Worm (Caenorhabditis elegans) whole organism, L1 larva: ENCODE data around the gene F21H7.2.

ENCODE experiments used
- ama-1 ChIP-seq: fragments of 150-350 bp; optimal IDR thresholded peaks from 2 replicates; lab custom pipeline; 2014
- dpl-1 ChIP-seq, 3 experiments: fragments of 150-350 bp in 2 of 3; sonication (generic microtip) in 1 of 3; optimal IDR thresholded peaks; 2 replicates each; lab custom pipeline; 2014 to 2017; ENCODE audit warnings: missing biosample characterization in 3 of 3, missing genetic modification characterization in 3 of 3, missing genetic modification reagents in 3 of 3
- elt-2 ChIP-seq: sonication (generic microtip); optimal IDR thresholded peaks from 2 replicates; lab custom pipeline; 2016; ENCODE audit warnings: missing genetic modification characterization, mild to moderate bottlenecking, inconsistent platforms, missing compliant biosample characterization, missing genetic modification reagents
- lin-13 ChIP-seq: fragments of 150-350 bp; optimal IDR thresholded peaks from 2 replicates; lab custom pipeline; 2014; ENCODE audit warnings: missing biosample characterization, missing genetic modification reagents, missing genetic modification characterization
- lin-35 ChIP-seq, 2 experiments: fragments of 150-350 bp; optimal IDR thresholded peaks; 2 replicates each; lab custom pipeline; 2014; ENCODE audit warnings: missing biosample characterization in 2 of 2, missing genetic modification characterization in 2 of 2, missing genetic modification reagents in 2 of 2
- nhr-237 ChIP-seq: fragments of 150-350 bp; optimal IDR thresholded peaks from 2 replicates; lab custom pipeline; 2014; ENCODE audit warnings: missing biosample characterization, missing genetic modification characterization
- nhr-28 ChIP-seq: fragments of 150-350 bp; optimal IDR thresholded peaks from 2 replicates; lab custom pipeline; 2014; ENCODE audit warnings: missing biosample characterization, missing genetic modification characterization
- snpc-4 ChIP-seq: fragments of 150-350 bp; optimal IDR thresholded peaks from 2 replicates; lab custom pipeline; 2014; ENCODE audit warnings: missing biosample characterization, missing genetic modification characterization
- unc-130 ChIP-seq: fragments of 150-350 bp; optimal IDR thresholded peaks from 2 replicates; lab custom pipeline; 2017; ENCODE audit warnings: missing biosample characterization, missing genetic modification characterization, inconsistent platforms
- zip-4 ChIP-seq: fragments of 200-800 bp; sonication (Bioruptor generic); optimal IDR thresholded peaks from 2 replicates; lab custom pipeline; 2018; ENCODE audit warnings: mild to moderate bottlenecking, missing genetic modification characterization, moderate library complexity, missing compliant biosample characterization
- ztf-11 ChIP-seq, 2 experiments: sonication (generic microtip); optimal IDR thresholded peaks; 2 replicates each; lab custom pipeline; 2016 to 2017; ENCODE audit warnings: missing genetic modification characterization in 2 of 2, missing biosample characterization in 1 of 2, missing compliant biosample characterization in 1 of 2

DNA sequence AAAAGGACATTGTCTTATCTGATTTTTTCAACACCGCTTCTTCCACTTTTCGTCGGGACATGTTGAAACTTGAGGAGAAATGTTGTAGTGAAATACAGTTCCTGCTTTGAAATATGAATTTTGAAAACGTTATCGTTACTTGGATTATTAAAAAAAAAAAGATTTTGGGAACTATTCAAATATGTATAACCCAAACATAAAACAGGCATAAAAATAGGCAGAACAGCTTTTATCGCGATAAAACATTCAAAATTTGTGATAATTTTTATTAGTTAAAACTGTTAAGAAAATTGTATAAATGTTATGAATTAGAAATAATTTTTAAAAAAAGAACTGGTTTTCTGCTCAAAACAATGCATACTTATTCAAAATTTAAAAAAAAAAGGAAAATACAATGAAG lies 26.6 kb upstream of the F21H7.2 start, which contains the start of gene bgnt-1.3:
- TF ChIP-seq lin-13 (no peak), snpc-4 (tag; lab: Kevin White, UChicago) (no peak), unc-130 (tag; lab: Kevin White, UChicago) (no peak), nhr-237 (tag; lab: Kevin White, UChicago) (no peak), lin-35 (GFP tag; optimal IDR thresholded peaks at IDR 0.05; lab: Kevin White, UChicago) (no peak), elt-2 (tag; lab: Kevin White, UChicago) (no peak), ama-1 (lab: Kevin White, UChicago) (no peak), zip-4 (GFP tag; lab: Kevin White, UChicago) (no peak), dpl-1 (GFP tag; optimal IDR thresholded peaks at IDR 0.05; lab: Kevin White, UChicago) (no peak), nhr-28 (tag; lab: Kevin White, UChicago) (no peak), ztf-11 (tag; optimal IDR thresholded peaks at IDR 0.05; lab: Kevin White, UChicago) (no peak)
